Worm (Caenorhabditis elegans) whole organism, mixed stage, embryonic: ENCODE data around the gene ZK757.2.

Experiments
- ces-1 ChIP-seq: fragments of 150-350 bp; optimal IDR thresholded peaks from 2 replicates; lab custom pipeline; 2014; ENCODE audit warnings: missing biosample characterization, missing genetic modification reagents, missing genetic modification characterization
- drap-1 ChIP-seq: fragments of 200-800 bp; sonication (Bioruptor generic); optimal IDR thresholded peaks from 3 replicates; lab custom pipeline; 2018; ENCODE audit warnings: mild to moderate bottlenecking, missing genetic modification characterization, missing compliant biosample characterization
- ham-2 ChIP-seq: fragments of 200-800 bp; sonication (Bioruptor generic); optimal IDR thresholded peaks from 2 replicates; lab custom pipeline; 2018; ENCODE audit warnings: mild to moderate bottlenecking, missing genetic modification characterization, missing compliant biosample characterization
- mep-1 ChIP-seq: fragments of 150-350 bp; optimal IDR thresholded peaks from 2 replicates; lab custom pipeline; 2017; ENCODE audit warnings: missing biosample characterization, missing genetic modification reagents, missing genetic modification characterization, inconsistent platforms
- nhr-12 ChIP-seq: fragments of 150-350 bp; optimal IDR thresholded peaks from 2 replicates; lab custom pipeline; 2014; ENCODE audit warnings: missing biosample characterization, missing genetic modification characterization
- pha-4 ChIP-seq: fragments of 150-350 bp; optimal IDR thresholded peaks from 2 replicates; lab custom pipeline; 2018; ENCODE audit warnings: missing biosample characterization, missing genetic modification reagents, missing genetic modification characterization
- snpc-4 ChIP-seq: fragments of 150-350 bp; optimal IDR thresholded peaks from 2 replicates; lab custom pipeline; 2014; ENCODE audit warnings: missing biosample characterization, missing genetic modification characterization
- unc-39 ChIP-seq: fragments of 150-350 bp; optimal IDR thresholded peaks from 2 replicates; lab custom pipeline; 2014; ENCODE audit warnings: missing biosample characterization, missing genetic modification characterization
- unc-62 ChIP-seq: fragments of 150-350 bp; optimal IDR thresholded peaks from 2 replicates; lab custom pipeline; 2014; ENCODE audit warnings: missing biosample characterization, missing genetic modification reagents, missing genetic modification characterization
- zip-8 ChIP-seq: fragments of 150-350 bp; optimal IDR thresholded peaks from 2 replicates; lab custom pipeline; 2014; ENCODE audit warnings: missing biosample characterization, missing genetic modification characterization
- ztf-11 ChIP-seq: fragments of 150-350 bp; optimal IDR thresholded peaks from 2 replicates; lab custom pipeline; 2014; ENCODE audit warnings: missing biosample characterization, missing genetic modification characterization

ce11 chrIII:9824330-9824934 lies 54.3 kb downstream of the ZK757.2 start, which contains the start of gene lin-52:
- no peak for TF ChIP-seq pha-4
- no peak for TF ChIP-seq ces-1 (GFP tag; lab: Kevin White, UChicago)
- TF ChIP-seq snpc-4 (tag; lab: Kevin White, UChicago) = no peak
- no peak for TF ChIP-seq unc-62 (GFP tag; lab: Kevin White, UChicago)
- no peak for TF ChIP-seq mep-1 (tag; lab: Kevin White, UChicago)
- no peak for TF ChIP-seq drap-1 (GFP tag; lab: Kevin White, UChicago)
- no peak for TF ChIP-seq ham-2 (GFP tag; lab: Kevin White, UChicago)
- no peak for TF ChIP-seq unc-39 (tag; lab: Kevin White, UChicago)
- TF ChIP-seq nhr-12 = no peak
- TF ChIP-seq zip-8 (tag; lab: Kevin White, UChicago) = no peak
- TF ChIP-seq ztf-11 (tag; lab: Kevin White, UChicago) = no peak
